Worm (Caenorhabditis elegans): ENCODE measurements around the gene gpx-4.
"Not testable (repeated sequence)": the region's sequence is repeated elsewhere in the genome, so short reads cannot be mapped to it uniquely, and the experiment has no call there.

DNA sequence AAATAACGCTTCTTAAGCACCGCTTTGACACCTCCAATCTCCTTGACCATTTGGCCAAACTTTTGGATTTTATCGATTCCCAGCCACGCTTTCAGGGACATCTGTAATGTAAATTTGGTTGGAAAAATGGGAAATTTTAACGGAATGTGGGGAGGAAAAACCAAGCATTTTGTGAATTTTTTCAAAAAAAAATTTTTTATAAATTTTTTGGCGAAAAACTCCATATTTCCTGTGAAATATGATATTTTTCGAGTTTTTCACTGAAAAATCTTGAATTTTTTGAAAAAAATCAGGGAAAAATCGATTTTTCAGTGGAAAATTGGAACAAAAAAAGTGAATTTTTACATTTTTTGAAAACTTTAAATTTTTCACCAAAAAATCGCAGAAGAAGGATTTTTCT, 44.9 kb upstream of the gpx-4 start, which contains the start of gene ndua-12:
- TF ChIP-seq W03F9.2, him-1, dao-5 (tag; optimal IDR thresholded peaks at IDR 0.05): not testable (repeated sequence)
